Worm (Caenorhabditis elegans) whole organism, L1 larva: Measurements from ENCODE around the gene cnc-9.

Experiments
- ceh-82 ChIP-seq, 3 experiments: fragments of 150-350 bp in 1 of 3; sonication (generic microtip) in 2 of 3; optimal IDR thresholded peaks; 2 replicates each; lab custom pipeline; 2014 to 2017; ENCODE audit warnings: missing biosample characterization in 3 of 3, missing genetic modification characterization in 3 of 3
- grh-1 ChIP-seq: fragments of 200-800 bp; sonication (Bioruptor generic); IDR thresholded peaks from 2 replicates; pipeline ENCODE4 v1.3.6; 2022; ENCODE audit warnings: missing genetic modification reagents, missing genetic modification characterization, missing compliant biosample characterization

DNA sequence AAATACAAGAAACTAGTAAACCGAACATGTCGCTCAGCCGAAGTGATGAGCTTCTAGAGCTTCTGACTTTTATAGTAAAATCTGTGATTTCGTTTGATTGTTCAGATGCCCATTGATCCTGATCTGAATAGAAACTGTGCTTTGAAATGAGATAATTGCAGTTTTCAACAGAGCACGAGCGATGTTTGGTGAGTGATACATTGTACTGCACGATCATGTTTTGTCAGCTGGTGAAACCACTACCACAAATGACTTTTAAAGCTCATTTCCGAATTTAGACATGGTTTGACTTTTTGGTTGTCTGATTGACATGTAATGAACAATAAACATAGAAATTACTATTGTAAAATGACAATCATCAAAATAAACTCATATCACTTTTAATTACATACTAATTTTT is 44.5 kb downstream of the cnc-9 start, which contains the start of gene tag-293:
- TF ChIP-seq grh-1 (GFP tag; lab: Robert Waterston, UW) (no peak), ceh-82 (tag; optimal IDR thresholded peaks at IDR 0.05; lab: Kevin White, UChicago) (no peak)
